Fruit fly (Drosophila melanogaster) whole organism, embryonic: Measurements from ENCODE around the gene Ugt37B1.
A peak's percentile ranks its signal among the peaks of the same experiment; 100 is the strongest.

ENCODE experiments used
- B-H2 ChIP-seq: fragments of 200-800 bp; sonication (Bioruptor generic); optimal IDR thresholded peaks from 2 replicates; lab custom pipeline; 2018; ENCODE audit warnings: missing biosample characterization, mild to moderate bottlenecking, missing genetic modification characterization
- Bdp1 ChIP-seq: fragments of 200-800 bp; sonication (Bioruptor generic); optimal IDR thresholded peaks from 3 replicates; lab custom pipeline; 2016; ENCODE audit warnings: missing biosample characterization, missing genetic modification characterization
- CG1024 ChIP-seq: fragments of 200-800 bp; sonication (Bioruptor generic); IDR thresholded peaks from 2 replicates; pipeline ENCODE4 v1.3.6; 2022; ENCODE audit warnings: missing biosample characterization, missing genetic modification characterization
- CG10543 ChIP-seq: fragments of 200-800 bp; sonication (Bioruptor generic); optimal IDR thresholded peaks from 3 replicates; lab custom pipeline; 2017; ENCODE audit warnings: missing biosample characterization, mild to moderate bottlenecking, missing genetic modification characterization, moderate library complexity
- CG1233 ChIP-seq: fragments of 200-800 bp; sonication (Bioruptor generic); optimal IDR thresholded peaks from 4 replicates; lab custom pipeline; 2018; ENCODE audit warnings: missing biosample characterization, mild to moderate bottlenecking, missing genetic modification characterization
- CG12391 ChIP-seq: fragments of 200-800 bp; sonication (Bioruptor generic); optimal IDR thresholded peaks from 3 replicates; lab custom pipeline; 2018; ENCODE audit warnings: missing biosample characterization, mild to moderate bottlenecking, missing genetic modification characterization, moderate library complexity
- CG13894 ChIP-seq: fragments of 200-800 bp; sonication (Bioruptor generic); optimal IDR thresholded peaks from 3 replicates; lab custom pipeline; 2018; ENCODE audit warnings: missing biosample characterization, mild to moderate bottlenecking, missing genetic modification characterization, moderate library complexity
- CG15514 ChIP-seq: fragments of 200-800 bp; sonication (Bioruptor generic); optimal IDR thresholded peaks from 3 replicates; lab custom pipeline; 2017; ENCODE audit warnings: missing biosample characterization, missing genetic modification characterization, mild to moderate bottlenecking, moderate library complexity, missing genetic modification reagents
- CG1647 ChIP-seq: fragments of 200-800 bp; sonication (Bioruptor generic); optimal IDR thresholded peaks from 3 replicates; lab custom pipeline; 2016; ENCODE audit warnings: missing biosample characterization, missing genetic modification characterization
- CG16779 ChIP-seq: fragments of 200-800 bp; sonication (Bioruptor generic); IDR thresholded peaks from 2 replicates; pipeline ENCODE4 v1.3.6; 2022; ENCODE audit warnings: missing biosample characterization, missing genetic modification characterization
- CG17186 ChIP-seq: fragments of 200-800 bp; sonication (Bioruptor generic); optimal IDR thresholded peaks from 3 replicates; lab custom pipeline; 2017; ENCODE audit warnings: missing biosample characterization, missing genetic modification reagents, missing genetic modification characterization
- CG17359 ChIP-seq: fragments of 200-800 bp; sonication (Bioruptor generic); optimal IDR thresholded peaks from 3 replicates; lab custom pipeline; 2018; ENCODE audit warnings: missing biosample characterization, mild to moderate bottlenecking, missing genetic modification characterization, moderate library complexity
- CG17361 ChIP-seq: fragments of 200-800 bp; sonication (Bioruptor generic); IDR thresholded peaks from 3 replicates; pipeline ENCODE4 v1.3.6; 2022; ENCODE audit warnings: missing biosample characterization, missing genetic modification characterization
- CG2116 ChIP-seq: fragments of 200-800 bp; sonication (Bioruptor generic); optimal IDR thresholded peaks from 3 replicates; lab custom pipeline; 2018; ENCODE audit warnings: missing biosample characterization, mild to moderate bottlenecking, missing genetic modification characterization
- CG2875 ChIP-seq: fragments of 200-800 bp; sonication (Bioruptor generic); optimal IDR thresholded peaks from 2 replicates; lab custom pipeline; 2017; ENCODE audit warnings: missing biosample characterization, mild to moderate bottlenecking, missing genetic modification characterization, missing genetic modification reagents
- CG3281 ChIP-seq: fragments of 200-800 bp; sonication (Bioruptor generic); optimal IDR thresholded peaks from 3 replicates; lab custom pipeline; 2017; ENCODE audit warnings: missing biosample characterization, mild to moderate bottlenecking, missing genetic modification characterization
- CG3726 ChIP-seq: fragments of 200-800 bp; sonication (Bioruptor generic); IDR thresholded peaks from 3 replicates; pipeline ENCODE4, ENCODE4 v1.3.6; 2022; ENCODE audit warnings: missing biosample characterization, missing genetic modification characterization
- CG4360 ChIP-seq: fragments of 200-800 bp; sonication (Bioruptor generic); IDR thresholded peaks from 2 replicates; pipeline ENCODE4 v1.3.6; 2022; ENCODE audit warnings: missing biosample characterization, missing genetic modification characterization
- CG6791 ChIP-seq: fragments of 200-800 bp; sonication (Bioruptor generic); IDR thresholded peaks from 3 replicates; pipeline ENCODE4 v1.3.6; 2022; ENCODE audit warnings: missing biosample characterization, missing genetic modification characterization; ENCODE audit not compliant: partially characterized antibody
- CG8281 ChIP-seq: fragments of 200-800 bp; sonication (Bioruptor generic); optimal IDR thresholded peaks from 2 replicates; lab custom pipeline; 2018; ENCODE audit warnings: missing biosample characterization, mild to moderate bottlenecking, missing genetic modification characterization, moderate library complexity
- CG8388 ChIP-seq: fragments of 200-800 bp; sonication (Bioruptor generic); optimal IDR thresholded peaks from 2 replicates; lab custom pipeline; 2019; ENCODE audit warnings: missing biosample characterization, mild to moderate bottlenecking, missing genetic modification characterization, moderate library complexity
- CG9609 ChIP-seq: fragments of 200-800 bp; sonication (Bioruptor generic); optimal IDR thresholded peaks from 3 replicates; lab custom pipeline; 2016; ENCODE audit warnings: missing biosample characterization, missing genetic modification characterization
- HmgD ChIP-seq: fragments of 200-800 bp; sonication (Bioruptor generic); optimal IDR thresholded peaks from 3 replicates; lab custom pipeline; 2016; ENCODE audit warnings: missing biosample characterization, missing genetic modification characterization
- Hr3 ChIP-seq: fragments of 200-800 bp; sonication (Bioruptor generic); optimal IDR thresholded peaks from 3 replicates; lab custom pipeline; 2016; ENCODE audit warnings: missing biosample characterization, missing genetic modification characterization
- Hr39 ChIP-seq: fragments of >200 bp; optimal IDR thresholded peaks from 2 replicates; lab custom pipeline; 2017
- Meics ChIP-seq: fragments of 200-800 bp; sonication (Bioruptor generic); optimal IDR thresholded peaks from 2 replicates; lab custom pipeline; 2017; ENCODE audit warnings: missing biosample characterization, mild to moderate bottlenecking, missing genetic modification characterization
- Myb ChIP-seq: fragments of 200-800 bp; sonication (Bioruptor generic); optimal IDR thresholded peaks from 2 replicates; lab custom pipeline; 2016; ENCODE audit warnings: missing biosample characterization, missing genetic modification characterization
- Ravus ChIP-seq: fragments of 200-800 bp; sonication (Bioruptor generic); IDR thresholded peaks from 2 replicates; pipeline ENCODE4 v1.3.6; 2022; ENCODE audit warnings: missing biosample characterization, missing genetic modification characterization
- ab ChIP-seq: fragments of 200-800 bp; sonication (Bioruptor generic); optimal IDR thresholded peaks from 2 replicates; lab custom pipeline; 2016; ENCODE audit warnings: missing biosample characterization, missing genetic modification characterization
- bab2 ChIP-seq: fragments of 200-800 bp; sonication (Bioruptor generic); optimal IDR thresholded peaks from 2 replicates; lab custom pipeline; 2016; ENCODE audit warnings: missing biosample characterization, missing genetic modification characterization
- bbx ChIP-seq: fragments of 200-800 bp; sonication (Bioruptor generic); IDR thresholded peaks from 2 replicates; pipeline ENCODE4 v1.3.6; 2022; ENCODE audit warnings: missing biosample characterization, missing genetic modification characterization; ENCODE audit not compliant: partially characterized antibody
- chn ChIP-seq: fragments of 200-800 bp; sonication (Bioruptor generic); optimal IDR thresholded peaks from 2 replicates; lab custom pipeline; 2016; ENCODE audit warnings: missing biosample characterization, missing genetic modification characterization
- dimm ChIP-seq: fragments of 200-800 bp; sonication (Bioruptor generic); IDR thresholded peaks from 2 replicates; pipeline ENCODE4 v1.3.6; 2022; ENCODE audit warnings: missing biosample characterization, missing genetic modification characterization
- dmrt99B ChIP-seq: fragments of 200-800 bp; sonication (Bioruptor generic); optimal IDR thresholded peaks from 2 replicates; lab custom pipeline; 2018; ENCODE audit warnings: missing biosample characterization, mild to moderate bottlenecking, missing genetic modification characterization, moderate library complexity
- dysf ChIP-seq: fragments of 200-800 bp; sonication (Bioruptor generic); IDR thresholded peaks from 3 replicates; pipeline ENCODE4 v1.3.6; 2022; ENCODE audit warnings: missing biosample characterization, missing genetic modification characterization
- ems ChIP-seq: fragments of 200-800 bp; sonication (Bioruptor generic); optimal IDR thresholded peaks from 3 replicates; lab custom pipeline; 2016; ENCODE audit warnings: missing biosample characterization, missing genetic modification characterization
- en ChIP-seq: fragments of 200-800 bp; sonication (Bioruptor generic); optimal IDR thresholded peaks from 2 replicates; lab custom pipeline; 2016; ENCODE audit warnings: missing biosample characterization, missing genetic modification characterization
- grn ChIP-seq: fragments of 200-800 bp; sonication (Bioruptor generic); optimal IDR thresholded peaks from 3 replicates; lab custom pipeline; 2017; ENCODE audit warnings: missing biosample characterization, missing genetic modification characterization
- jing ChIP-seq: fragments of 200-800 bp; sonication (Bioruptor generic); optimal IDR thresholded peaks from 2 replicates; lab custom pipeline; 2018; ENCODE audit warnings: missing biosample characterization, mild to moderate bottlenecking, missing genetic modification characterization
- kni ChIP-seq: fragments of 200-800 bp; sonication (Bioruptor generic); optimal IDR thresholded peaks from 3 replicates; lab custom pipeline; 2017; ENCODE audit warnings: mild to moderate bottlenecking, missing biosample characterization, missing genetic modification reagents, missing genetic modification characterization
- lbe ChIP-seq: fragments of 200-800 bp; sonication (Bioruptor generic); optimal IDR thresholded peaks from 2 replicates; lab custom pipeline; 2016; ENCODE audit warnings: missing biosample characterization, mild to moderate bottlenecking, missing genetic modification characterization
- prd ChIP-seq, 3 experiments: fragments of >200 bp in 2 of 3; fragments of 200-800 bp in 1 of 3; sonication (Bioruptor generic) in 1 of 3; optimal IDR thresholded peaks in 2 of 3; IDR thresholded peaks in 1 of 3; 2 replicates in 2 of 3; 3 replicates in 1 of 3; pipeline versions ENCODE4 v1.3.6 to Lab custom; 2017 to 2022; ENCODE audit warnings: missing biosample characterization in 1 of 3, missing genetic modification characterization in 1 of 3
- pros ChIP-seq: fragments of 200-800 bp; sonication (Bioruptor generic); optimal IDR thresholded peaks from 3 replicates; lab custom pipeline; 2019; ENCODE audit warnings: missing biosample characterization, mild to moderate bottlenecking, missing genetic modification characterization, moderate library complexity
- psq ChIP-seq: fragments of 200-800 bp; sonication (Bioruptor generic); optimal IDR thresholded peaks from 2 replicates; lab custom pipeline; 2017; ENCODE audit warnings: missing biosample characterization, missing genetic modification characterization
- pum ChIP-seq: fragments of 200-800 bp; sonication (Bioruptor generic); optimal IDR thresholded peaks from 2 replicates; lab custom pipeline; 2016; ENCODE audit warnings: missing biosample characterization, missing genetic modification characterization
- ranshi ChIP-seq: fragments of 200-800 bp; sonication (Bioruptor generic); IDR thresholded peaks from 2 replicates; pipeline ENCODE4 v1.3.6; 2022; ENCODE audit warnings: missing biosample characterization, missing genetic modification characterization
- sens ChIP-seq: fragments of 200-800 bp; sonication (Bioruptor generic); peaks from one replicate; lab custom pipeline; 2016; ENCODE audit warnings: missing biosample characterization, missing genetic modification characterization
- shn ChIP-seq: fragments of 200-800 bp; sonication (Bioruptor generic); optimal IDR thresholded peaks from 3 replicates; lab custom pipeline; 2016; ENCODE audit warnings: missing biosample characterization, missing genetic modification characterization
- sim ChIP-seq: fragments of 200-800 bp; sonication (Bioruptor generic); IDR thresholded peaks from 2 replicates; pipeline ENCODE4 v1.3.6; 2022; ENCODE audit warnings: missing biosample characterization, missing genetic modification characterization
- sr ChIP-seq: fragments of 200-800 bp; sonication (Bioruptor generic); IDR thresholded peaks from 3 replicates; pipeline ENCODE4 v1.3.6; 2022; ENCODE audit warnings: missing biosample characterization, missing genetic modification characterization
- stwl ChIP-seq: fragments of 200-800 bp; sonication (Bioruptor generic); optimal IDR thresholded peaks from 3 replicates; lab custom pipeline; 2018; ENCODE audit warnings: missing biosample characterization, mild to moderate bottlenecking, missing genetic modification characterization, moderate library complexity
- tap ChIP-seq: fragments of 200-800 bp; optimal IDR thresholded peaks from 3 replicates; lab custom pipeline; 2019; ENCODE audit warnings: missing biosample characterization, mild to moderate bottlenecking, missing genetic modification characterization, moderate library complexity
- ttk ChIP-seq: fragments of 200-800 bp; sonication (Bioruptor generic); IDR thresholded peaks from 2 replicates; pipeline ENCODE4 v2.1.2; 2022; ENCODE audit warnings: missing biosample characterization, missing genetic modification characterization

The Ugt37B1 gene

DNA sequence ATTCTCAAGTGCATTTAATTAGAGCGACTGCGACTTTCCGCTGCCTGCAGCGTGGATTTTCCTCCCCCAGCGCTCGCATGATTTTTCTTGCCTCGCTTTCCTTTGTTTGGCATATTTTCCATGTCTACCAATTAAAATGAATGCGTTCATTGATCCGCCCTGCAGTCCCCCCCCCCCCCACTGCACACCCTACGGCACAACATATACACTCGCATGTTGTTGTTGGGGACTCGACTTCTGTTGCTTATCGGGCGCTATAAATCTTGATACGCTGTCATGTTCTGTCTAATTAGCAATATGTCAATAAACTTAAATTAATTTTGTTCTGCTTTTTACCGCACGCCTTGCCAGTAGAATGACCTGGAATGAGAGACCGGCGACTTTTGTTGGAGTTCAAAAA lies 11.6 kb downstream of the Ugt37B1 start (continued):
- TF ChIP-seq CG6791 (0 out of 3 replicates have a peak, but pooled peaks have one; percentile 24), CG1647 (no peak), dmrt99B (tag; lab: Kevin White, UChicago) (no peak), CG12391 (tag; lab: Kevin White, UChicago) (no peak), bbx (no peak), chn (GFP tag; lab: Kevin White, UChicago) (no peak), CG4360 (GFP tag; lab: Robert Waterston, UW) (peak; percentile 77), CG9609 (GFP tag; lab: Kevin White, UChicago) (no peak), CG8281 (peak; percentile 13), CG1024 (GFP tag; lab: Robert Waterston, UW) (no peak), CG3281 (GFP tag; lab: Kevin White, UChicago) (no peak), tap (tag; lab: Kevin White, UChicago) (no peak), CG15514 (GFP tag; lab: Kevin White, UChicago) (no peak), ab (GFP tag; lab: Kevin White, UChicago) (no peak), grn (GFP tag; lab: Kevin White, UChicago) (peak; percentile 17), CG8388 (GFP tag; lab: Kevin White, UChicago) (no peak), Ravus (GFP tag; lab: Robert Waterston, UW) (no peak), jing (GFP tag; lab: Kevin White, UChicago) (no peak), en (GFP tag; lab: Kevin White, UChicago) (no peak), Meics (no peak), Bdp1 (GFP tag; lab: Kevin White, UChicago) (no peak), dysf (GFP tag; lab: Robert Waterston, UW) (no peak), kni (no peak), CG3726 (no peak), CG17359 (tag; lab: Kevin White, UChicago) (no peak), sr (GFP tag; lab: Robert Waterston, UW) (no peak), sim (GFP tag; lab: Robert Waterston, UW) (no peak), bab2 (no peak), Hr39 (lab: Kevin White, UChicago) (no peak), dimm (no peak), CG16779 (GFP tag; lab: Robert Waterston, UW) (no peak), pum (GFP tag; lab: Kevin White, UChicago) (no peak), pros (peak; percentile 58)

DNA sequence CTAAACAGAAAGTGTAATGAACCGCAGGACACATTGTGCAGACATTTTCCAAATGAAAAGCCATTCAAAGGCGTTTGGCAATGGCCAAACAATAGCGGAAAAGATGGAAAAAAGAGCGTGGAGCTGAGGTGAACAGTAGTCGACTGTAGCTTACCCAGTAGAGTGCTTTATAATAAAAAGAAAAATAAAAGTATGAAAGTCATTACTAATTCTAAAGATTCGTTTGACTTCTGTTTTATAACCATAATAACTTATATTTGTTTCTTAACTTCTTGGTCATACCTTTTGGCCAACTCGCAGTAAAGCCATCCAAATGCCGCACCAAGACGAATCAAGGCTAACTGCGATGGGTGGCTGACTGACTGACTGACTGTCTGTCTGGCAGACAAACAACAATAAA lies 14.4 kb downstream of the Ugt37B1 start:
- TF ChIP-seq shn (no peak), CG17186 (GFP tag; lab: Kevin White, UChicago) (no peak), CG10543 (GFP tag; lab: Kevin White, UChicago) (no peak), sens (peak; percentile 51), CG1233 (GFP tag; lab: Kevin White, UChicago) (no peak), lbe (GFP tag; lab: Kevin White, UChicago) (no peak), CG13894 (tag; lab: Kevin White, UChicago) (no peak), Myb (GFP tag; lab: Kevin White, UChicago) (no peak), Hr3 (GFP tag; lab: Kevin White, UChicago) (no peak), CG2116 (no peak), ems (GFP tag; lab: Kevin White, UChicago) (no peak), HmgD (GFP tag; lab: Kevin White, UChicago) (no peak), prd (optimal IDR thresholded peaks at IDR 0.05; lab: Kevin White, UChicago) (no peak), prd (GFP tag; IDR thresholded peaks at IDR 0.05; lab: Robert Waterston, UW) (0 out of 3 replicates have a peak, but pooled peaks have one; percentile 19), CG8281 (no peak), CG2875 (GFP tag; lab: Kevin White, UChicago) (no peak), ttk (GFP tag; lab: Robert Waterston, UW) (no peak), ranshi (GFP tag; lab: Robert Waterston, UW) (no peak), stwl (tag; lab: Kevin White, UChicago) (no peak), CG17361 (GFP tag; lab: Robert Waterston, UW) (0 out of 3 replicates have a peak, but pooled peaks have one; percentile 27), psq (GFP tag; lab: Kevin White, UChicago) (no peak), B-H2 (GFP tag; lab: Kevin White, UChicago) (no peak)
